Worm (Caenorhabditis elegans): Measurements from ENCODE around the gene K08D12.8.
A peak's percentile ranks its signal among the peaks of the same experiment; 100 is the strongest.

Gene K08D12.8

ce11 chrIV:1725888-1726287 is at the start of gene K08D12.8:
K08D12.8 (plus strand) TSS chrIV:1726188.
- TF ChIP-seq tab-1 (GFP tag; IDR thresholded peaks at IDR 0.05), result no peak
- no peak for TF ChIP-seq T22C8.4 (GFP tag; IDR thresholded peaks at IDR 0.05)
- no peak for TF ChIP-seq klf-2 (GFP tag; conservative IDR thresholded peaks at IDR 0.05)
- no peak for TF ChIP-seq flt-1 (GFP tag; IDR thresholded peaks at IDR 0.05)
- TF ChIP-seq ref-1 (GFP tag; conservative IDR thresholded peaks at IDR 0.05), result no peak
- no peak for TF ChIP-seq ztf-29 (GFP tag; IDR thresholded peaks at IDR 0.05)
- TF ChIP-seq med-1 (GFP tag; optimal IDR thresholded peaks at IDR 0.05; ENCODE audit: insufficient read depth), result no peak

DNA sequence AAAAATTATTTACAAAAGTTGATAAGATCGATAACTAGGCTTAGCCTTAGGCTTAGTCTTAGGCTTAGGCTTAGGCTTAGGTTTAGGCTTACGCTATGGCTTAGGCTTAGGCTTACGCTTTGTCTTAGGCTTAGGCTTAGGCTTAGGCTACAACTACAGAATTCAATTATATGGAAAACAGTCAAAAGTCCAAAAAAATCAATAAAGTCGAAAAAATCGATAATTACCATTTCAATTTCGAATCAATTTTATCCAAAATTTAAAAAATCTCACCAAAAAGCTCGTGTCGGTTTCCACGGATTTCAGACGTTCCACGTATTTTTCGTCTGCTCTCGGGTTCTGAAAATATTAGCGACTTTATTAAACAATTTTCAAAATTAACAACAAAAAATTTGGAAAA is 49.1 kb upstream of the K08D12.8 start:
- TF ChIP-seq ztf-23 (GFP tag; IDR thresholded peaks at IDR 0.05) (no peak), flt-1 (GFP tag; IDR thresholded peaks at IDR 0.05) (no peak), tab-1 (GFP tag; IDR thresholded peaks at IDR 0.05) (no peak)

- TF ChIP-seq ref-1 (GFP tag; conservative IDR thresholded peaks at IDR 0.05) (no peak), klf-2 (GFP tag; conservative IDR thresholded peaks at IDR 0.05) (no peak), flt-1 (GFP tag; IDR thresholded peaks at IDR 0.05) (no peak), ztf-29 (GFP tag; IDR thresholded peaks at IDR 0.05) (no peak), med-1 (GFP tag; optimal IDR thresholded peaks at IDR 0.05; ENCODE audit: insufficient read depth) (no peak), tab-1 (GFP tag; IDR thresholded peaks at IDR 0.05) (no peak), cog-1 (tag; optimal IDR thresholded peaks at IDR 0.05) (no peak), T22C8.4 (GFP tag; IDR thresholded peaks at IDR 0.05) (no peak), ztf-23 (GFP tag; IDR thresholded peaks at IDR 0.05) (no peak)
These were observed 46.8 kb upstream of the K08D12.8 start for ce11 chrIV:1679227-1679626.

- TF ChIP-seq klf-2 (GFP tag; conservative IDR thresholded peaks at IDR 0.05) (no peak), ztf-29 (GFP tag; IDR thresholded peaks at IDR 0.05) (no peak), ref-1 (GFP tag; conservative IDR thresholded peaks at IDR 0.05) (no peak), T22C8.4 (GFP tag; IDR thresholded peaks at IDR 0.05) (no peak), med-1 (GFP tag; optimal IDR thresholded peaks at IDR 0.05; ENCODE audit: insufficient read depth) (no peak), flt-1 (GFP tag; IDR thresholded peaks at IDR 0.05) (no peak), ztf-23 (GFP tag; IDR thresholded peaks at IDR 0.05) (no peak), tab-1 (GFP tag; IDR thresholded peaks at IDR 0.05) (no peak), cog-1 (tag; optimal IDR thresholded peaks at IDR 0.05) (no peak)
These were observed 43.9 kb upstream of the K08D12.8 start, which contains the start of gene Y41D4B.24 for ce11 chrIV:1682066-1682465. Y41D4B.24 (minus strand) TSS chrIV:1682166.

DNA sequence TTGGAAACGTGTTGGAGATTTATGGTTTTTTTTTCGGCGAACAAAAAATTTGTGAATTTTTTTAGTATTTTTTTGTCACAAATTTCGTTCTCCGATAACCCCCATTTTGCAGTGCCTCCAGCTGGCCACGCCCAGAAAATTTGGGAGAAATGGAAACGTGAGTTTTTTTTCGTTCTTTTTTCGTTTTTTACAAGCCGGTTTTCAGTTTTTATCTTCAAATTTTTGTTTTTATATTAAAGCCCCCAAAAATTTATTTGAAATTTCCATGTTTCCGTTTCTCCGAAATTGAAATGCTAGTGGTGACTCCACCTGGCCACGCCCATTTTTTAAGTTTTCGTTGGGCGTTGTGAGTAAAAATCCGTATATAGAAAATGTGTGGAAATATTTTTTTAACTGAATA is 38.8 kb upstream of the K08D12.8 start:
- 0 out of 2 replicates have a peak, but pooled peaks have one; percentile 24 for TF ChIP-seq ref-1 (GFP tag; conservative IDR thresholded peaks at IDR 0.05)
- TF ChIP-seq T22C8.4 (GFP tag; IDR thresholded peaks at IDR 0.05), result no peak
- 0 out of 2 replicates have a peak, but pooled peaks have one; percentile 40 for TF ChIP-seq klf-2 (GFP tag; conservative IDR thresholded peaks at IDR 0.05)
- TF ChIP-seq flt-1 (GFP tag; IDR thresholded peaks at IDR 0.05), result peak; percentile 59; the same call in 1 of the 2 replicates
- peak; percentile 63; the same call in 1 of the 2 replicates for TF ChIP-seq ztf-23 (GFP tag; IDR thresholded peaks at IDR 0.05)
- no peak for TF ChIP-seq tab-1 (GFP tag; IDR thresholded peaks at IDR 0.05)
- no peak for TF ChIP-seq cog-1 (tag; optimal IDR thresholded peaks at IDR 0.05)
- TF ChIP-seq med-1 (GFP tag; optimal IDR thresholded peaks at IDR 0.05; ENCODE audit: insufficient read depth), result no peak

DNA sequence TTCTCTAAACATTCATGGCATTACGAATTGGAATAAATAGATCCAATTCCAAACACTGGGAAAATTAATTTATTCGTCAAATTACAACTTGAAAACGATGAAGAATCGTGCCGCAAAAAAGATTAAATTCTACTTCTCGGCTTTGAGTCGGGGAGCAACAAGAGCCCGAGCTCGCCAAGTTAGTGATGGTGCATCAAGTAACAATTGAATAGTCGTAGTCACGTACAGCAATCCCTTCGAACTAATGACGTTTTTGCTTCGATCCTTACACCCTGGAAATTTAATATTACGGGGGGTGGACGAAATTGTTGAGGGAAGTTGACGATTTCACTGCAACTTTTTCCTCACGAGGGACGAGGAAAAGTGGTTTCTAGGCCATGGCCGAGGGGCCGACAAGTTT is 34.3 kb upstream of the K08D12.8 start:
- TF ChIP-seq tab-1 (GFP tag; IDR thresholded peaks at IDR 0.05) (no peak), ztf-29 (GFP tag; IDR thresholded peaks at IDR 0.05) (no peak), klf-2 (GFP tag; conservative IDR thresholded peaks at IDR 0.05) (no peak), flt-1 (GFP tag; IDR thresholded peaks at IDR 0.05) (no peak)

ce11 chrIV:1699599-1699998 is 26.4 kb upstream of the K08D12.8 start, which contains the start of gene bus-2:
bus-2 (plus strand) TSS chrIV:1699899.
- TF ChIP-seq med-1 (GFP tag; optimal IDR thresholded peaks at IDR 0.05; ENCODE audit: insufficient read depth) (no peak), tab-1 (GFP tag; IDR thresholded peaks at IDR 0.05) (no peak), T22C8.4 (GFP tag; IDR thresholded peaks at IDR 0.05) (no peak), cog-1 (tag; optimal IDR thresholded peaks at IDR 0.05) (no peak), ref-1 (GFP tag; conservative IDR thresholded peaks at IDR 0.05) (no peak), klf-2 (GFP tag; conservative IDR thresholded peaks at IDR 0.05) (no peak), flt-1 (GFP tag; IDR thresholded peaks at IDR 0.05) (no peak), ztf-23 (GFP tag; IDR thresholded peaks at IDR 0.05) (no peak), ztf-29 (GFP tag; IDR thresholded peaks at IDR 0.05) (no peak)

DNA sequence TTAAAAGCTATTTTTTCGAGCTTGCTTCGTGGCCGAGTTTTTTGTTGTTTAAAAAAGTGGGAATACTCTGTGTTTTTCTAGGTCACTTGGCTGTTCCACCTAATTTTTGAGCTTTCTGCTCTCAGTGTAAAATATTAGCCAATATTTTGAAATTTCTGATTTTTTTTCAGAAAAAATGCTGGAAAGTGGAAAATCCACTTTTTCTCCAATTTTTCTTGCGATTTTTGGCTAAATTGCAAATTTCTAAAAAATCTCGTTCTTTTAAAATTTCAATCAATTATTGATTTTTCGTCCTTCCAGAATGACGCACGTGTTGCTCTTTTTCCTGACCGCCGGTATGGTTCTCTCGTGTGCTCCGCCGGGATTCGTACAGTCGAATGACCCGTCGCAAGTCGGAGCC is 19.0 kb upstream of the K08D12.8 start, which contains the start of gene K08D12.4:
TSS of gene K08D12.4 (plus strand) at position 301 of the 400 bp plus-strand sequence.
- TF ChIP-seq T22C8.4 (GFP tag; IDR thresholded peaks at IDR 0.05) (peak; percentile 42; the same call in 1 of the 2 replicates), med-1 (GFP tag; optimal IDR thresholded peaks at IDR 0.05; ENCODE audit: insufficient read depth) (no peak)

DNA sequence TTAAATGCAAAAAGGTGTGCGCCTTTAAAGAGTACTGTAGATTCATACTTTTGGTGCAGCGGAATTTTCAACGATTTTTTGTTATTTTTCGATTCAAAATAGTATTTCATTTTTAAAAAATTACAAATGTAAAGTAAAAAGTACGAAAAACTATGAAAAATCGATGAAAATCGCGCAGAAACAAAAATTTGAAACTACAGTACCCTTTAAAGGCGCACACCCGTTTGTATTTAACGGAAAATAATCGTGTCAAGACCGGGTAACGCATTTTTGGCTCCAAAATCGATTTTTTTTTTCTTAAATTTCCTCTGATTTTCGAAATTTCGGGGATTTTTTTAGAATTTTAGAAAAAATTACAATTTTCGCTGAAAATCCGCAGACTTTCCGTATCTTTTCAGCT is 18.0 kb upstream of the K08D12.8 start:
- TF ChIP-seq tab-1 (GFP tag; IDR thresholded peaks at IDR 0.05) (no peak), med-1 (GFP tag; optimal IDR thresholded peaks at IDR 0.05; ENCODE audit: insufficient read depth) (no peak), ztf-29 (GFP tag; IDR thresholded peaks at IDR 0.05) (no peak), ztf-23 (GFP tag; IDR thresholded peaks at IDR 0.05) (no peak), klf-2 (GFP tag; conservative IDR thresholded peaks at IDR 0.05) (no peak), ref-1 (GFP tag; conservative IDR thresholded peaks at IDR 0.05) (no peak), T22C8.4 (GFP tag; IDR thresholded peaks at IDR 0.05) (no peak), flt-1 (GFP tag; IDR thresholded peaks at IDR 0.05) (no peak), cog-1 (tag; optimal IDR thresholded peaks at IDR 0.05) (no peak)

ce11 chrIV:1708426-1708826 is 17.6 kb upstream of the K08D12.8 start:
- no peak for TF ChIP-seq cog-1 (tag; optimal IDR thresholded peaks at IDR 0.05)
- no peak for TF ChIP-seq ref-1 (GFP tag; conservative IDR thresholded peaks at IDR 0.05)
- no peak for TF ChIP-seq ztf-23 (GFP tag; IDR thresholded peaks at IDR 0.05)
- TF ChIP-seq flt-1 (GFP tag; IDR thresholded peaks at IDR 0.05), result no peak
- TF ChIP-seq T22C8.4 (GFP tag; IDR thresholded peaks at IDR 0.05), result no peak
- TF ChIP-seq med-1 (GFP tag; optimal IDR thresholded peaks at IDR 0.05; ENCODE audit: insufficient read depth), result no peak
- no peak for TF ChIP-seq tab-1 (GFP tag; IDR thresholded peaks at IDR 0.05)
- no peak for TF ChIP-seq ztf-29 (GFP tag; IDR thresholded peaks at IDR 0.05)
- no peak for TF ChIP-seq klf-2 (GFP tag; conservative IDR thresholded peaks at IDR 0.05)

Data from whole organism, midembryonic.